Fruit fly (Drosophila melanogaster) Kc167 (cell line): ENCODE measurements around the gene Nrg.

Experiments used
- h ChIP-seq: fragments of >200 bp; optimal IDR thresholded peaks from 3 replicates; lab custom pipeline; 2018; ENCODE audit warnings: missing external identifiers
- ttk ChIP-seq: sonication (Bioruptor generic); optimal IDR thresholded peaks from 2 replicates; lab custom pipeline; 2017; ENCODE audit warnings: missing external identifiers

dm6 chrX:8580794-8581193 lies 63.6 kb downstream of the Nrg start:
- no peak for TF ChIP-seq h (lab: Kevin White, UChicago)
- no peak for TF ChIP-seq ttk (lab: Kevin White, UChicago)
